Fruit fly (Drosophila melanogaster): ENCODE measurements around the gene mre11.
A peak's percentile ranks its signal among the peaks of the same experiment; 100 is the strongest.

mre11 gene

dm6 chr2L:11331668-11332262 lies 49.9 kb downstream of the mre11 start (continued):
- TF ChIP-seq B-H2 (GFP tag; optimal IDR thresholded peaks at IDR 0.05) (no peak), dysf (GFP tag; IDR thresholded peaks at IDR 0.05) (peak; percentile 68), ind (GFP tag; optimal IDR thresholded peaks at IDR 0.05) (peak; percentile 28), CG9876 (GFP tag; optimal IDR thresholded peaks at IDR 0.05) (no peak), bigmax (GFP tag; optimal IDR thresholded peaks at IDR 0.05) (no peak), E2f2 (GFP tag; IDR thresholded peaks at IDR 0.05) (peak; percentile 29; the same call in 1 of the 2 replicates), CG9609 (GFP tag; optimal IDR thresholded peaks at IDR 0.05) (peak; percentile 14), H2.0 (GFP tag; IDR thresholded peaks at IDR 0.05) (peak; percentile 41; the same call in 1 of the 2 replicates), croc (GFP tag; conservative IDR thresholded peaks at IDR 0.05) (peak; percentile 36; the same call in 1 of the 3 replicates), lab (GFP tag; optimal IDR thresholded peaks at IDR 0.05) (peak; percentile 31), ems (GFP tag; optimal IDR thresholded peaks at IDR 0.05) (no peak), Camta (GFP tag; optimal IDR thresholded peaks at IDR 0.05) (peak; percentile 3), CG14710 (tag; optimal IDR thresholded peaks at IDR 0.05) (peak; percentile 56), CG13775 (GFP tag; optimal IDR thresholded peaks at IDR 0.05) (peak; percentile 21), CG3847 (GFP tag; IDR thresholded peaks at IDR 0.05) (peak; percentile 34; the same call in 1 of the 2 replicates), Gug (GFP tag; IDR thresholded peaks at IDR 0.05) (no peak), so (GFP tag; IDR thresholded peaks at IDR 0.05) (peak; percentile 55; the same call in 1 of the 3 replicates), CG16779 (GFP tag; IDR thresholded peaks at IDR 0.05) (no peak), CG8944 (GFP tag; optimal IDR thresholded peaks at IDR 0.05) (peak; percentile 38), al (GFP tag; IDR thresholded peaks at IDR 0.05) (0 out of 2 replicates have a peak, but pooled peaks have one; percentile 12), CG11398 (GFP tag; optimal IDR thresholded peaks at IDR 0.05) (peak; percentile 23), Doc3 (GFP tag; IDR thresholded peaks at IDR 0.05; ENCODE audit: partially characterized antibody) (no peak), Ets65A (GFP tag) (peak; percentile 62), Spps (tag; optimal IDR thresholded peaks at IDR 0.05) (peak; percentile 7), chm (GFP tag; IDR thresholded peaks at IDR 0.05) (0 out of 2 replicates have a peak, but pooled peaks have one; percentile 41), HmgD (GFP tag; optimal IDR thresholded peaks at IDR 0.05) (no peak), Six4 (GFP tag; optimal IDR thresholded peaks at IDR 0.05) (peak; percentile 23), Myb (GFP tag; optimal IDR thresholded peaks at IDR 0.05) (peak; percentile 28), dmrt11E (tag; optimal IDR thresholded peaks at IDR 0.05) (peak; percentile 72), NC2β (GFP tag; optimal IDR thresholded peaks at IDR 0.05) (no peak), ci (GFP tag; IDR thresholded peaks at IDR 0.05) (peak; percentile 61; the same call in 1 of the 3 replicates), CG30403 (GFP tag; optimal IDR thresholded peaks at IDR 0.05) (peak; percentile 67), ash1 (GFP tag; optimal IDR thresholded peaks at IDR 0.05) (no peak), jigr1 (GFP tag; IDR thresholded peaks at IDR 0.05) (no peak), CG18599 (GFP tag; optimal IDR thresholded peaks at IDR 0.05) (peak; percentile 28), PHDP (tag; optimal IDR thresholded peaks at IDR 0.05) (peak; percentile 62), CG12942 (GFP tag; optimal IDR thresholded peaks at IDR 0.05) (peak; percentile 32), emc (GFP tag; optimal IDR thresholded peaks at IDR 0.05) (no peak), CG32532 (GFP tag; IDR thresholded peaks at IDR 0.05) (peak; percentile 24; the same call in 1 of the 2 replicates), CG18011 (GFP tag; optimal IDR thresholded peaks at IDR 0.05) (no peak), CG43689 (GFP tag; IDR thresholded peaks at IDR 0.05) (no peak), CG3726 (GFP tag; IDR thresholded peaks at IDR 0.05) (no peak), tll (GFP tag; optimal IDR thresholded peaks at IDR 0.05) (no peak), CG11093 (GFP tag; IDR thresholded peaks at IDR 0.05) (no peak), bbx (GFP tag; IDR thresholded peaks at IDR 0.05; ENCODE audit: partially characterized antibody) (no peak), zen2 (GFP tag; IDR thresholded peaks at IDR 0.05; ENCODE audit: partially characterized antibody) (no peak), stwl (tag; optimal IDR thresholded peaks at IDR 0.05) (no peak), chn (GFP tag; optimal IDR thresholded peaks at IDR 0.05) (no peak), CG17186 (GFP tag; optimal IDR thresholded peaks at IDR 0.05) (no peak), CG12219 (GFP tag; optimal IDR thresholded peaks at IDR 0.05) (peak; percentile 10)

All from whole organism, embryonic.